Worm (Caenorhabditis elegans): Measurements from ENCODE around the gene C49G7.13.

ce11 chrV:3995838-3996237 lies 40.1 kb upstream of the C49G7.13 start, which contains the start of gene srx-62:
- no peak for TF ChIP-seq Y55F3AM.14 (GFP tag; optimal IDR thresholded peaks at IDR 0.05)
- TF ChIP-seq blmp-1 (tag; optimal IDR thresholded peaks at IDR 0.05; ENCODE audit: insufficient read depth) = no peak
- TF ChIP-seq nhr-237 (tag; optimal IDR thresholded peaks at IDR 0.05) = no peak
- TF ChIP-seq lin-13 (GFP tag; optimal IDR thresholded peaks at IDR 0.05) = no peak
- no peak for TF ChIP-seq ztf-11 (tag; optimal IDR thresholded peaks at IDR 0.05)
